Worm (Caenorhabditis elegans): Measurements from ENCODE around the gene eat-3.

- no peak for TF ChIP-seq nhr-77 (tag; optimal IDR thresholded peaks at IDR 0.05)
- TF ChIP-seq nhr-12 (tag; optimal IDR thresholded peaks at IDR 0.05) = no peak
- no peak for TF ChIP-seq elt-3 (tag; optimal IDR thresholded peaks at IDR 0.05)
Observed at ce11 chrII:9347444-9347843, 22.8 kb downstream of the eat-3 start.

All from whole organism, L2 larva.